Worm (Caenorhabditis elegans) whole organism, mixed stage, embryonic: ENCODE data around the gene F42H10.2.

Source experiments
- M03D4.4 ChIP-seq: sonication (generic microtip); optimal IDR thresholded peaks from 2 replicates; lab custom pipeline; 2017; ENCODE audit warnings: mild to moderate bottlenecking, missing genetic modification characterization, missing compliant biosample characterization
- blmp-1 ChIP-seq: fragments of 150-350 bp; optimal IDR thresholded peaks from 2 replicates; lab custom pipeline; 2014; ENCODE audit warnings: missing biosample characterization, missing genetic modification characterization
- ceh-39 ChIP-seq: fragments of 150-350 bp; optimal IDR thresholded peaks from 2 replicates; lab custom pipeline; 2014; ENCODE audit warnings: missing biosample characterization, missing genetic modification characterization
- ceh-43 ChIP-seq: fragments of 200-800 bp; sonication (Bioruptor generic); optimal IDR thresholded peaks from 2 replicates; lab custom pipeline; 2018; ENCODE audit warnings: mild to moderate bottlenecking, missing genetic modification characterization, moderate library complexity, missing compliant biosample characterization
- ceh-83 ChIP-seq: fragments of 200-800 bp; sonication (Bioruptor generic); optimal IDR thresholded peaks from 2 replicates; lab custom pipeline; 2018; ENCODE audit warnings: mild to moderate bottlenecking, missing genetic modification characterization, missing compliant biosample characterization
- ces-1 ChIP-seq: fragments of 150-350 bp; optimal IDR thresholded peaks from 2 replicates; lab custom pipeline; 2014; ENCODE audit warnings: missing biosample characterization, missing genetic modification reagents, missing genetic modification characterization
- cnd-1 ChIP-seq: fragments of 200-800 bp; sonication (Bioruptor generic); optimal IDR thresholded peaks from 2 replicates; lab custom pipeline; 2018; ENCODE audit warnings: mild to moderate bottlenecking, missing genetic modification characterization, missing compliant biosample characterization
- drap-1 ChIP-seq: fragments of 200-800 bp; sonication (Bioruptor generic); optimal IDR thresholded peaks from 3 replicates; lab custom pipeline; 2018; ENCODE audit warnings: mild to moderate bottlenecking, missing genetic modification characterization, missing compliant biosample characterization
- elt-1 ChIP-seq: sonication (generic microtip); optimal IDR thresholded peaks from 2 replicates; lab custom pipeline; 2017; ENCODE audit warnings: missing genetic modification characterization, mild to moderate bottlenecking, missing compliant biosample characterization, antibody characterized with exemption, moderate library complexity, borderline replicate concordance; ENCODE audit not compliant: insufficient read depth
- elt-3 ChIP-seq: fragments of 150-350 bp; optimal IDR thresholded peaks from 2 replicates; lab custom pipeline; 2014; ENCODE audit warnings: missing biosample characterization, missing genetic modification characterization
- flh-1 ChIP-seq: fragments of 200-800 bp; sonication (Bioruptor generic); optimal IDR thresholded peaks from 2 replicates; lab custom pipeline; 2018; ENCODE audit warnings: mild to moderate bottlenecking, missing genetic modification characterization, moderate library complexity, missing compliant biosample characterization
- ham-2 ChIP-seq: fragments of 200-800 bp; sonication (Bioruptor generic); optimal IDR thresholded peaks from 2 replicates; lab custom pipeline; 2018; ENCODE audit warnings: mild to moderate bottlenecking, missing genetic modification characterization, missing compliant biosample characterization
- hlh-1 ChIP-seq: fragments of 150-350 bp; optimal IDR thresholded peaks from 2 replicates; lab custom pipeline; 2014; ENCODE audit warnings: missing biosample characterization, missing genetic modification reagents, missing genetic modification characterization
- lin-13 ChIP-seq: fragments of 150-350 bp; optimal IDR thresholded peaks from 2 replicates; lab custom pipeline; 2014; ENCODE audit warnings: missing biosample characterization, missing genetic modification characterization
- lsy-2 ChIP-seq: fragments of 150-350 bp; optimal IDR thresholded peaks from 2 replicates; lab custom pipeline; 2014; ENCODE audit warnings: missing biosample characterization, missing genetic modification characterization
- mab-5 ChIP-seq: fragments of 150-350 bp; optimal IDR thresholded peaks from 2 replicates; lab custom pipeline; 2014; ENCODE audit warnings: missing biosample characterization, missing genetic modification characterization
- mep-1 ChIP-seq: fragments of 150-350 bp; optimal IDR thresholded peaks from 2 replicates; lab custom pipeline; 2017; ENCODE audit warnings: missing biosample characterization, missing genetic modification reagents, missing genetic modification characterization, inconsistent platforms
- mls-2 ChIP-seq: sonication (generic microtip); optimal IDR thresholded peaks from 2 replicates; lab custom pipeline; 2016; ENCODE audit warnings: mild to moderate bottlenecking, missing genetic modification characterization, moderate library complexity, missing compliant biosample characterization
- nhr-12 ChIP-seq: fragments of 150-350 bp; optimal IDR thresholded peaks from 2 replicates; lab custom pipeline; 2014; ENCODE audit warnings: missing biosample characterization, missing genetic modification characterization
- nhr-2 ChIP-seq: fragments of 150-350 bp; optimal IDR thresholded peaks from 2 replicates; lab custom pipeline; 2014; ENCODE audit warnings: missing biosample characterization, missing genetic modification characterization
- nhr-237 ChIP-seq: fragments of 150-350 bp; optimal IDR thresholded peaks from 2 replicates; lab custom pipeline; 2014; ENCODE audit warnings: missing biosample characterization, missing genetic modification characterization
- nhr-28 ChIP-seq: fragments of 150-350 bp; optimal IDR thresholded peaks from 2 replicates; lab custom pipeline; 2014; ENCODE audit warnings: missing biosample characterization, missing genetic modification characterization
- nhr-76 ChIP-seq: sonication (generic microtip); optimal IDR thresholded peaks from 2 replicates; lab custom pipeline; 2017; ENCODE audit warnings: missing biosample characterization, missing genetic modification characterization
- pha-4 ChIP-seq: fragments of 150-350 bp; optimal IDR thresholded peaks from 2 replicates; lab custom pipeline; 2018; ENCODE audit warnings: missing biosample characterization, missing genetic modification reagents, missing genetic modification characterization
- sem-2 ChIP-seq: fragments of 200-800 bp; sonication (Bioruptor generic); optimal IDR thresholded peaks from 2 replicates; lab custom pipeline; 2018; ENCODE audit warnings: mild to moderate bottlenecking, missing genetic modification characterization, missing compliant biosample characterization
- snpc-4 ChIP-seq: fragments of 150-350 bp; optimal IDR thresholded peaks from 2 replicates; lab custom pipeline; 2014; ENCODE audit warnings: missing biosample characterization, missing genetic modification characterization
- sptf-1 ChIP-seq: sonication (generic microtip); optimal IDR thresholded peaks from 2 replicates; lab custom pipeline; 2017; ENCODE audit warnings: mild to moderate bottlenecking, missing genetic modification characterization, moderate library complexity, missing compliant biosample characterization
- tbx-8 ChIP-seq: fragments of 200-800 bp; sonication (Bioruptor generic); optimal IDR thresholded peaks from 2 replicates; lab custom pipeline; 2018; ENCODE audit warnings: mild to moderate bottlenecking, missing genetic modification characterization, moderate library complexity, missing compliant biosample characterization
- unc-120 ChIP-seq: sonication (generic microtip); optimal IDR thresholded peaks from 2 replicates; lab custom pipeline; 2017; ENCODE audit warnings: missing genetic modification characterization, missing compliant biosample characterization; ENCODE audit not compliant: poor library complexity, severe bottlenecking
- unc-39 ChIP-seq: fragments of 150-350 bp; optimal IDR thresholded peaks from 2 replicates; lab custom pipeline; 2014; ENCODE audit warnings: missing biosample characterization, missing genetic modification characterization
- unc-62 ChIP-seq: fragments of 150-350 bp; optimal IDR thresholded peaks from 2 replicates; lab custom pipeline; 2014; ENCODE audit warnings: missing biosample characterization, missing genetic modification reagents, missing genetic modification characterization
- zip-8 ChIP-seq: fragments of 150-350 bp; optimal IDR thresholded peaks from 2 replicates; lab custom pipeline; 2014; ENCODE audit warnings: missing biosample characterization, missing genetic modification characterization
- ztf-11 ChIP-seq: fragments of 150-350 bp; optimal IDR thresholded peaks from 2 replicates; lab custom pipeline; 2014; ENCODE audit warnings: missing biosample characterization, missing genetic modification characterization

F42H10.2 gene

DNA sequence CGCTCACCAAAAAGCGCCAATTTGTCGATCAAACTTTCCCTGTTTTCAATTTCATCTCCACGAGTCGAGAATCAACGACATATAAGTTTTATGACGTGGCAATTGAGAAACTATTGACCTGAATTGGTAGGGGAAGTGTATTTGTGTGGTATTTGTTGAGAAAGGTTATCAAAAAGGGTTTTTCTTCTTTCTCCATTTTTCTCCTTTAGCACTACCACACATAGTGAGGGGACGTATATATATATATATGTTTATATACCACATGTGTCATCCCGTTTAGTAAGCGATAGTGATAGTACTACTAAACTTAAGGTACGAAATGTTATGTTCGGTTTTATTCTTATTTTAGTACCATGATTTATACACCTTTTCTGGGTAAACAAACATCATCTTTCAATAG is 32.8 kb upstream of the F42H10.2 start:
- TF ChIP-seq unc-120 = no peak
- TF ChIP-seq flh-1 (GFP tag; lab: Kevin White, UChicago) = no peak
- TF ChIP-seq sem-2 = no peak
- TF ChIP-seq ham-2 (GFP tag; lab: Kevin White, UChicago) = no peak
- no peak for TF ChIP-seq elt-1
- TF ChIP-seq nhr-76 (tag; lab: Kevin White, UChicago) = no peak
- no peak for TF ChIP-seq nhr-28 (tag; lab: Kevin White, UChicago)
- TF ChIP-seq zip-8 = no peak
- no peak for TF ChIP-seq nhr-2 (tag; lab: Kevin White, UChicago)
- TF ChIP-seq mab-5 = no peak
- no peak for TF ChIP-seq M03D4.4
- TF ChIP-seq mep-1 (tag; lab: Kevin White, UChicago) = no peak
- TF ChIP-seq ceh-83 (GFP tag; lab: Kevin White, UChicago) = no peak
- no peak for TF ChIP-seq lin-13
- TF ChIP-seq snpc-4 (tag; lab: Kevin White, UChicago) = no peak
- TF ChIP-seq lsy-2 (tag; lab: Kevin White, UChicago) = no peak
- no peak for TF ChIP-seq sptf-1 (tag; lab: Kevin White, UChicago)
- no peak for TF ChIP-seq ces-1 (GFP tag; lab: Kevin White, UChicago)
- TF ChIP-seq ztf-11 (tag; lab: Kevin White, UChicago) = no peak

DNA sequence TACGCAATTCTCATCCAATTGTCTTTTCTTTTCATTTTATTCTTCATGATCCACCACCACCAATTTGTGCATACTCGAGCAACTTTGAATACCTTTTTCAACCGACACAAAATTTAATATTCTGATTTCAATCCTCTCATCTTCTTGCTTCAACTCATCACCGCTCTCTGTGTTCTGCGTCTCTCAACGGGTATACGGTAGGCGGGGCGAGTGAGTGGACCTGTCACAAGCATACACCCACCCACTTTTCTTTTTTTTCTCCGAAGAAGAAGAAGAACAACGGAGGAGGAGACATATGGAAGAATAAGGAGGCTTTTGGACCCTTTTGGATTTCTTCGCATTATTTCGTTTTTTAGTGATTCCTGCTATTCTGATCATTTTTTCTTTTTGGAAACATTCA is 29.0 kb upstream of the F42H10.2 start:
- TF ChIP-seq drap-1 (GFP tag; lab: Kevin White, UChicago) (no peak), pha-4 (no peak), ceh-83 (GFP tag; lab: Kevin White, UChicago) (no peak), lsy-2 (tag; lab: Kevin White, UChicago) (peak; percentile 92), blmp-1 (no peak), unc-62 (GFP tag; lab: Kevin White, UChicago) (peak; percentile 42)

DNA sequence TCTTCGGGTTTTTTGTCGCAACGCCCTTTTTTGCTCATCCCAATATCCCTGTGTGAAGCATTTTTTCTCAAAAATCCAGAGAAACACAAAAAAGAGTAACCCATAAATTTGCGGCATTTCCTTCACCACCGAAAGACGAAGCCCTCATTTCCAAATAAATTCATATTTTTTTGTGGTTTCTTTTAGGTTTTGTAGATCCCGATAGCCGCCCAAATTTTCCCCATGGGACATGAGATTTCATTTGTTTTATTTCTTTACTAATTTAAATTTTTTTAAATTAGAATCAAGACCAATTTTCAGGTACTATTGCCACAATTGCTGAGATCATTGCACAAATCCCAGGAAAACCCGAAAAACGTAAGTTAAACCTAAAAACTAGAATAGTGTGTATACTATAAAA is 23.7 kb upstream of the F42H10.2 start, which contains the start of gene mig-39:
mig-39 (plus strand) TSS at position 301 of the 400 bp plus-strand sequence.
- TF ChIP-seq flh-1 (GFP tag; lab: Kevin White, UChicago) (no peak), ztf-11 (tag; lab: Kevin White, UChicago) (no peak), cnd-1 (tag; lab: Kevin White, UChicago) (no peak), snpc-4 (tag; lab: Kevin White, UChicago) (no peak), ham-2 (GFP tag; lab: Kevin White, UChicago) (no peak), mep-1 (tag; lab: Kevin White, UChicago) (no peak), ceh-39 (no peak), unc-62 (GFP tag; lab: Kevin White, UChicago) (no peak), M03D4.4 (no peak), ceh-83 (GFP tag; lab: Kevin White, UChicago) (no peak), ces-1 (GFP tag; lab: Kevin White, UChicago) (no peak), ceh-43 (GFP tag; lab: Kevin White, UChicago) (no peak), elt-3 (tag; lab: Kevin White, UChicago) (no peak), elt-1 (no peak), nhr-28 (tag; lab: Kevin White, UChicago) (no peak), lsy-2 (tag; lab: Kevin White, UChicago) (no peak), mab-5 (no peak), unc-120 (no peak), hlh-1 (tag; lab: Kevin White, UChicago) (no peak)

DNA sequence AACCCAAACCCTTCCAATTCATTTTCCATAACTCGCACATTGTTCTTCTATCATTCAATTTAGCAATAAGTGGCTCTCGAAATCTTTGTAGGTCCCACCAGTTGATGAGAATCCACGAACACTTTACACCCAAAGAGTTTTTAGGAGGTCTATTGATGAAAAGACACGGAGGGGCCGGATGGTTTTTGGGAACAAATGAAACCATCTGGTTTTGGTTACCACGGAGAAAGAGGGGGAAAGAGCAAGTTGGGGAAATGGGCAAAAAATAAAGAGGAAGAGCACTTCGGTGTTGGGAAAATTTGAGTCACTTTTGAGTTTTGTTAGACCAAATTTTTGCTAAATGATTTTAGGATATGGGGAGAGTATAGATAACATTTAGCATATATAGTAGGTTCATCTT is 22.9 kb upstream of the F42H10.2 start:
- TF ChIP-seq unc-120 (no peak), ceh-83 (GFP tag; lab: Kevin White, UChicago) (no peak), snpc-4 (tag; lab: Kevin White, UChicago) (no peak), sem-2 (no peak), ztf-11 (tag; lab: Kevin White, UChicago) (no peak), mls-2 (no peak), pha-4 (no peak), elt-3 (tag; lab: Kevin White, UChicago) (no peak), drap-1 (GFP tag; lab: Kevin White, UChicago) (no peak), flh-1 (GFP tag; lab: Kevin White, UChicago) (no peak), nhr-237 (no peak), ces-1 (GFP tag; lab: Kevin White, UChicago) (no peak), nhr-12 (tag; lab: Kevin White, UChicago) (no peak), nhr-2 (tag; lab: Kevin White, UChicago) (no peak), mep-1 (tag; lab: Kevin White, UChicago) (no peak), unc-39 (tag; lab: Kevin White, UChicago) (no peak)

DNA sequence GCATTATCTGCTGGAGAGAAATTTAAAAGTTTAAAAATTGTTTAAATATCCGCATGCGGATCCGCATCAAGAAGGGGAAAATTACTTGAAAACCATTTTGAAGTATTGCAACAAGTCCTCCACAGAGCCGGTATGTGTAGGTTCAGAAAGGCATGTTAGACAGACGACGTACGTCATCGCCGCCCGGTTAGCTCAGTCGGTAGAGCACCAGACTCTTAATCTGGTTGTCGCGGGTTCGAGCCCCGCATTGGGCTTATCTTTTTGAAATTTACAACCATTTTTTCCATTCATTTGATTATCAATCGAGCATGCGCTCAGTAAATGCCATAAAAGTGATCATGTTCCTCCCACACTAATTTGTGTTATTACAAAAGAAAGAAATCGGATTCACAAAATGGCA is 17.1 kb upstream of the F42H10.2 start:
- no peak for TF ChIP-seq flh-1 (GFP tag; lab: Kevin White, UChicago)
- TF ChIP-seq nhr-2 (tag; lab: Kevin White, UChicago) = no peak
- TF ChIP-seq drap-1 (GFP tag; lab: Kevin White, UChicago) = no peak
- no peak for TF ChIP-seq unc-120
- TF ChIP-seq tbx-8 = no peak
- no peak for TF ChIP-seq nhr-76 (tag; lab: Kevin White, UChicago)
- TF ChIP-seq ztf-11 (tag; lab: Kevin White, UChicago) = no peak
- TF ChIP-seq nhr-28 (tag; lab: Kevin White, UChicago) = no peak
- no peak for TF ChIP-seq elt-3 (tag; lab: Kevin White, UChicago)
- TF ChIP-seq snpc-4 (tag; lab: Kevin White, UChicago) = no peak
- TF ChIP-seq M03D4.4 = no peak
- no peak for TF ChIP-seq ces-1 (GFP tag; lab: Kevin White, UChicago)
- TF ChIP-seq elt-1 = no peak
- TF ChIP-seq lin-13 = no peak
- TF ChIP-seq nhr-237 = no peak
- no peak for TF ChIP-seq cnd-1 (tag; lab: Kevin White, UChicago)
- TF ChIP-seq hlh-1 (tag; lab: Kevin White, UChicago) = no peak
- TF ChIP-seq blmp-1 = no peak
- no peak for TF ChIP-seq ceh-39
